Fruit fly (Drosophila melanogaster) whole organism, prepupa: ENCODE results near the gene CG31360.

ENCODE experiments used
- Blimp-1 ChIP-seq: fragments of 200-800 bp; sonication (Bioruptor generic); optimal IDR thresholded peaks from 3 replicates; lab custom pipeline; 2017; ENCODE audit warnings: missing biosample characterization, missing genetic modification characterization, mild to moderate bottlenecking, moderate library complexity, missing genetic modification reagents
- CG10631 ChIP-seq: fragments of 200-800 bp; sonication (Bioruptor generic); optimal IDR thresholded peaks from 2 replicates; lab custom pipeline; 2016; ENCODE audit warnings: missing biosample characterization, missing genetic modification characterization
- CG10669 ChIP-seq: fragments of 200-800 bp; sonication (Bioruptor generic); optimal IDR thresholded peaks from 3 replicates; lab custom pipeline; 2018; ENCODE audit warnings: missing biosample characterization, mild to moderate bottlenecking, missing genetic modification characterization, moderate library complexity
- CG11294 ChIP-seq: fragments of 200-800 bp; sonication (Bioruptor generic); IDR thresholded peaks from 2 replicates; pipeline ENCODE4 v1.3.6; 2022; ENCODE audit warnings: missing biosample characterization, missing genetic modification characterization
- CG11762 ChIP-seq: fragments of 200-800 bp; sonication (Bioruptor generic); optimal IDR thresholded peaks from 3 replicates; lab custom pipeline; 2016; ENCODE audit warnings: missing biosample characterization, missing genetic modification characterization; ENCODE audit not compliant: insufficient read depth
- CG1621 ChIP-seq: fragments of 200-800 bp; sonication (Bioruptor generic); optimal IDR thresholded peaks from 3 replicates; lab custom pipeline; 2018; ENCODE audit warnings: missing biosample characterization, mild to moderate bottlenecking, missing genetic modification characterization
- CG31627 ChIP-seq: fragments of 200-800 bp; sonication (Bioruptor generic); optimal IDR thresholded peaks from 3 replicates; lab custom pipeline; 2016; ENCODE audit warnings: missing biosample characterization, missing genetic modification characterization
- CG32006 ChIP-seq: fragments of 200-800 bp; sonication (Bioruptor generic); optimal IDR thresholded peaks from 3 replicates; lab custom pipeline; 2017; ENCODE audit warnings: missing biosample characterization, mild to moderate bottlenecking, missing genetic modification characterization
- CG34406 ChIP-seq: fragments of 200-800 bp; sonication (Bioruptor generic); optimal IDR thresholded peaks from 3 replicates; lab custom pipeline; 2016; ENCODE audit warnings: missing biosample characterization, missing genetic modification characterization
- CG3919 ChIP-seq: fragments of 200-800 bp; sonication (Bioruptor generic); optimal IDR thresholded peaks from 3 replicates; lab custom pipeline; 2016; ENCODE audit warnings: missing biosample characterization, missing genetic modification characterization
- CG4318 ChIP-seq: fragments of 200-800 bp; sonication (Bioruptor generic); optimal IDR thresholded peaks from 3 replicates; lab custom pipeline; 2017; ENCODE audit warnings: missing biosample characterization, mild to moderate bottlenecking, missing genetic modification characterization
- CG6163 ChIP-seq: fragments of 200-800 bp; sonication (Bioruptor generic); IDR thresholded peaks from 3 replicates; pipeline ENCODE4 v1.3.6; 2022; ENCODE audit warnings: missing biosample characterization, missing genetic modification characterization
- CG6792 ChIP-seq: fragments of 200-800 bp; sonication (Bioruptor generic); optimal IDR thresholded peaks from 3 replicates; lab custom pipeline; 2016; ENCODE audit warnings: missing biosample characterization, missing genetic modification characterization
- CG6808 ChIP-seq: fragments of 200-800 bp; sonication (Bioruptor generic); optimal IDR thresholded peaks from 3 replicates; lab custom pipeline; 2017; ENCODE audit warnings: missing biosample characterization, missing genetic modification characterization, mild to moderate bottlenecking, moderate library complexity, missing genetic modification reagents
- CG6854 ChIP-seq: fragments of 200-800 bp; sonication (Bioruptor generic); optimal IDR thresholded peaks from 2 replicates; lab custom pipeline; 2017; ENCODE audit warnings: missing biosample characterization, mild to moderate bottlenecking, missing genetic modification characterization
- CG7368 ChIP-seq: fragments of 200-800 bp; sonication (Bioruptor generic); optimal IDR thresholded peaks from 3 replicates; lab custom pipeline; 2016; ENCODE audit warnings: missing biosample characterization, missing genetic modification characterization
- CG8119 ChIP-seq: fragments of 200-800 bp; sonication (Bioruptor generic); IDR thresholded peaks from 3 replicates; pipeline ENCODE4 v1.3.6; 2022; ENCODE audit warnings: missing biosample characterization, missing genetic modification characterization
- CG9139 ChIP-seq: fragments of 200-800 bp; sonication (Bioruptor generic); optimal IDR thresholded peaks from 3 replicates; lab custom pipeline; 2017; ENCODE audit warnings: missing biosample characterization, mild to moderate bottlenecking, missing genetic modification characterization
- Eip75B ChIP-seq: fragments of 200-800 bp; sonication (Bioruptor generic); optimal IDR thresholded peaks from 3 replicates; lab custom pipeline; 2016; ENCODE audit warnings: missing biosample characterization, missing genetic modification characterization
- Eip78C ChIP-seq: fragments of 200-800 bp; sonication (Bioruptor generic); peaks from one replicate; lab custom pipeline; 2016; ENCODE audit warnings: missing biosample characterization, missing genetic modification characterization
- Hr38 ChIP-seq: sonication (Bioruptor generic); optimal IDR thresholded peaks from 2 replicates; lab custom pipeline; 2016; ENCODE audit warnings: missing biosample characterization, missing genetic modification characterization
- Hr39 ChIP-seq: fragments of 200-800 bp; sonication (Bioruptor generic); optimal IDR thresholded peaks from 2 replicates; lab custom pipeline; 2016; ENCODE audit warnings: missing biosample characterization, missing genetic modification characterization
- Lpt ChIP-seq: fragments of 200-800 bp; sonication (Bioruptor generic); optimal IDR thresholded peaks from 3 replicates; lab custom pipeline; 2016; ENCODE audit warnings: missing biosample characterization, missing genetic modification characterization
- Met ChIP-seq: fragments of 200-800 bp; sonication (Bioruptor generic); optimal IDR thresholded peaks from 3 replicates; lab custom pipeline; 2016; ENCODE audit warnings: missing biosample characterization, missing genetic modification characterization
- Smox ChIP-seq: fragments of 200-800 bp; sonication (Bioruptor generic); optimal IDR thresholded peaks from 3 replicates; lab custom pipeline; 2016; ENCODE audit warnings: missing biosample characterization, missing genetic modification characterization
- Sox102F ChIP-seq: fragments of 200-800 bp; sonication (Bioruptor generic); optimal IDR thresholded peaks from 2 replicates; lab custom pipeline; 2016; ENCODE audit warnings: missing biosample characterization, mild to moderate bottlenecking, missing genetic modification characterization
- Sox14 ChIP-seq: fragments of 200-800 bp; sonication (Bioruptor generic); optimal IDR thresholded peaks from 3 replicates; lab custom pipeline; 2016; ENCODE audit warnings: missing biosample characterization, missing genetic modification characterization
- Sox15 ChIP-seq: fragments of 200-800 bp; sonication (Bioruptor generic); optimal IDR thresholded peaks from 3 replicates; lab custom pipeline; 2016; ENCODE audit warnings: missing biosample characterization, missing genetic modification characterization
- acj6 ChIP-seq: fragments of 200-800 bp; sonication (Bioruptor generic); optimal IDR thresholded peaks from 3 replicates; lab custom pipeline; 2016; ENCODE audit warnings: missing biosample characterization, missing genetic modification characterization
- dac ChIP-seq: fragments of 200-800 bp; sonication (Bioruptor generic); optimal IDR thresholded peaks from 2 replicates; lab custom pipeline; 2017; ENCODE audit warnings: missing biosample characterization, mild to moderate bottlenecking, missing genetic modification characterization
- dsx ChIP-seq: fragments of 200-800 bp; optimal IDR thresholded peaks from 3 replicates; lab custom pipeline; 2019; ENCODE audit warnings: missing biosample characterization, mild to moderate bottlenecking, missing genetic modification characterization, moderate library complexity; ENCODE audit not compliant: poor library complexity, severe bottlenecking
- eg ChIP-seq: fragments of 200-800 bp; sonication (Bioruptor generic); IDR thresholded peaks from 3 replicates; pipeline ENCODE4 v1.3.6; 2022; ENCODE audit warnings: missing biosample characterization, missing genetic modification characterization
- fd59A ChIP-seq: fragments of 200-800 bp; sonication (Bioruptor generic); optimal IDR thresholded peaks from 2 replicates; lab custom pipeline; 2017; ENCODE audit warnings: missing biosample characterization, mild to moderate bottlenecking, missing genetic modification characterization, missing genetic modification reagents
- fd85E ChIP-seq: fragments of 200-800 bp; sonication (Bioruptor generic); optimal IDR thresholded peaks from 3 replicates; lab custom pipeline; 2016; ENCODE audit warnings: missing biosample characterization, missing genetic modification characterization
- fkh ChIP-seq: fragments of 200-800 bp; sonication (Bioruptor generic); optimal IDR thresholded peaks from 3 replicates; lab custom pipeline; 2017; ENCODE audit warnings: missing biosample characterization, mild to moderate bottlenecking, missing genetic modification characterization, moderate library complexity
- lz ChIP-seq: fragments of 200-800 bp; sonication (Bioruptor generic); optimal IDR thresholded peaks from 3 replicates; lab custom pipeline; 2016; ENCODE audit warnings: missing biosample characterization, missing genetic modification characterization
- net ChIP-seq: fragments of 200-800 bp; sonication (Bioruptor generic); optimal IDR thresholded peaks from 3 replicates; lab custom pipeline; 2016; ENCODE audit warnings: missing biosample characterization, missing genetic modification characterization
- pdm3 ChIP-seq: fragments of 200-800 bp; sonication (Bioruptor generic); optimal IDR thresholded peaks from 3 replicates; lab custom pipeline; 2016; ENCODE audit warnings: missing biosample characterization, missing genetic modification characterization
- salr ChIP-seq, 2 experiments: fragments of 200-800 bp; sonication (Bioruptor generic); optimal IDR thresholded peaks; 3 replicates each; lab custom pipeline; 2016 to 2018; ENCODE audit warnings: missing biosample characterization in 2 of 2, missing genetic modification characterization in 2 of 2, mild to moderate bottlenecking in 1 of 2
- ss ChIP-seq, 2 experiments: fragments of 200-800 bp; sonication (Bioruptor generic); optimal IDR thresholded peaks; 2 replicates in 1 of 2; 3 replicates in 1 of 2; lab custom pipeline; 2017 to 2018; ENCODE audit warnings: mild to moderate bottlenecking in 2 of 2, missing biosample characterization in 2 of 2, missing genetic modification characterization in 2 of 2, moderate library complexity in 1 of 2
- svp ChIP-seq: fragments of 200-800 bp; sonication (Bioruptor generic); peaks from one replicate; lab custom pipeline; 2016; ENCODE audit warnings: missing biosample characterization, missing genetic modification characterization
- topi ChIP-seq: fragments of 200-800 bp; sonication (Bioruptor generic); optimal IDR thresholded peaks from 3 replicates; lab custom pipeline; 2016; ENCODE audit warnings: missing biosample characterization, missing genetic modification characterization
- vri ChIP-seq: fragments of 200-800 bp; sonication (Bioruptor generic); optimal IDR thresholded peaks from 3 replicates; lab custom pipeline; 2016; ENCODE audit warnings: missing biosample characterization, mild to moderate bottlenecking, missing genetic modification characterization

CG31360 gene

DNA sequence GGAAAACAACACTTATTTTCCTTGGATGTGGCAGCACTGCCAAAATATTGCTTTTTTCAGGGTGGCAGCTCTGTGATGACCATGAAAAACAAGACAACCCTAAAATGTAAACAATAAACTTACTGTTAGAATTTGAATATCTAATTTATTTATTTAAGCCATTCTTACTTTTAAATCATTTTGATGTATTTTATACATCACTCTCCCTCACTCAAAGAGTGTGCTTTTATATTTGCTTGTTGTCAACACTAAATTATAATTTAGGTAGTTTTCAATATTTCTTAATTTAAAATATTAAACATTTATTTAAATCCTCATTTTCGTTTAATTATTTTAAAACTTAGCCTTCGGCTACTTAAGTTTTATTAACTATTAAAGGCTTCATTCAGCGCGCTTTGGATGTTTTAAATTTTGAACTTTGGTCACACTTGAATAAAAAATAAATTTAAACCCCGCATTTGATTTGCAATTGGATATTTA lies 14.0 kb upstream of the CG31360 start, which contains the start of the genes CG7523 and Mps1:
TSS of gene CG7523 (minus strand) at position 39 of the 480 bp plus-strand sequence.
TSS of gene Mps1 (plus strand) at position 415 of the 480 bp plus-strand sequence.
- TF ChIP-seq fd59A (GFP tag; lab: Kevin White, UChicago) (no peak), dsx (GFP tag; lab: Kevin White, UChicago) (peak; percentile 16), Hr38 (no peak), CG4318 (GFP tag; lab: Kevin White, UChicago) (no peak), Lpt (GFP tag; lab: Kevin White, UChicago) (no peak), CG31627 (GFP tag; lab: Kevin White, UChicago) (no peak), Sox14 (peak; percentile 90), fkh (GFP tag; lab: Kevin White, UChicago) (peak; percentile 100), CG32006 (GFP tag; lab: Kevin White, UChicago) (no peak), Smox (GFP tag; lab: Kevin White, UChicago) (no peak)
- TF ChIP-seq, all 60 proteins: peak for 3

DNA sequence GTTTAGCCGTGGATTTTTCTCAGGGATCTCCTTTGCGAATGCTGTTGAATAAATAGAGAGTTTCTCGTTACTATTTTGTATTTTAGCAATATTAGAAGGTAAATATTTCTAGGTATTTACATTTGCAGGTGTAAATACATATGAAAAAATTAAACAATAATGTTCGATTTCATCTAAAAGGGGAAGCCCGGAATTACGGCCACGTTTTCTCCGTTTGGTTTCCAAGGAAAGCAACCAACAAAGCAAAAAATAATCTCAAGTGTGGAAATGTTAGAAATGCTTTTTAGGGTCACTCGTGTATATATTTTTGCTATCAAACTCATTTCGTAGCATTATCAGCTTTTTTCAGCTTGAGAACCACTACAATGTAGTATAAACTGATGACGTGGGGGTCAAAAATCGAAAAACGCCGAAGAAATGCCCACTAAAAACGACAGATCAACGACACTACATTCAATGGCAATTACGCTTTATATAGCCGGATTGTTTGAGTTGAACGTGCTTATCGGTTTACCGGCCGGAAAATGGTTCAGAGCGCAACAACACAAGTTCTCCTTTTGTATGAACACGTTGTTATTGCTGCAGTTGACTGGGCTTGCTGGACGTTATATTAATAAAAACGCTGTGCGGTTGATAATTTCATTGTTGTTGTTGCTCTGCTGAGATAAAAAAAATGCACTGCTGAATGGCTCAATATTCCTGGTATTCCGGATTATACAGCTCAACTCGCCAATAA lies 6.6 kb upstream of the CG31360 start:
- TF ChIP-seq dac (no peak), CG6163 (no peak), ss (GFP tag; optimal IDR thresholded peaks at IDR 0.05; lab: Kevin White, UChicago) (no peak), dsx (GFP tag; lab: Kevin White, UChicago) (peak; percentile 49), vri (peak; percentile 44), svp (GFP tag; lab: Kevin White, UChicago) (peak; percentile 86), CG4318 (GFP tag; lab: Kevin White, UChicago) (no peak), CG6854 (GFP tag; lab: Kevin White, UChicago) (no peak), Eip75B (no peak), CG7368 (GFP tag; lab: Kevin White, UChicago) (no peak), CG11762 (GFP tag; lab: Kevin White, UChicago) (no peak), Met (GFP tag; lab: Kevin White, UChicago) (no peak), fd85E (GFP tag; lab: Kevin White, UChicago) (no peak)
- TF ChIP-seq, all 60 proteins: peak for 3

DNA sequence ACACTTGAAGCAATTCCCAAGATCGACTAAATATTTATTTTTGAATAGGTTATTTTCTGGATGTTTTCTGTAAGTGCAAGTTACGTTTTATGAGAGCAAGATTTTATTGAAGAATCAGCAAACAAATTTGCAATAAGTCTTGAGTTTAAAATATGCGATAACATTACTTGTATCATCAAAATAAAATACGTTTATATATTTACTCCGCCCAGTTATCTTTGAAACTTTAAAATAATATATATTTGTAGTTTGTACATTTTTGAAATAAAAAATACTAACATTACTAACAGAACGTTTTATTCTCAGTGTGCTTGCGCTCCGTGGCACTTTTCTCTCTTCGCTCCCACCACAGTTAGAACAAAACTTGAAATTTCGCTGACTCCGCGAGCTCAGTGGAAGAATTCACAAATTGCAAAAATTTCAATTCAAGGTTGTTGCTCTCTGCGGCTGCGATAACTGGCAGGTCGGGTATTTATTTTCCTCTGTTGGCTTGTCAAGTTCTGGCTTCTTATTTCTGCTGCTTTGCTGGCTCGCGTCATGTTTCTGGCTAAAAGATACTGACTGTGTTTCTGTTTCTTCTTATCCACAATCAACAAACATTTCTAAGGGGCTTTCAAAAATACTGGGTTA lies 5.4 kb upstream of the CG31360 start:
- peak; percentile 82 for TF ChIP-seq CG10669 (GFP tag; lab: Kevin White, UChicago)
- TF ChIP-seq fkh (GFP tag; lab: Kevin White, UChicago), result no peak
- peak; percentile 86 for TF ChIP-seq acj6
- TF ChIP-seq net, result peak; percentile 90
- TF ChIP-seq salr (GFP tag; optimal IDR thresholded peaks at IDR 0.05; lab: Kevin White, UChicago), result peak; percentile 56 to 92
- TF ChIP-seq CG11294, result 0 out of 2 replicates have a peak, but pooled peaks have one; percentile 60
- TF ChIP-seq topi (GFP tag; lab: Kevin White, UChicago), result peak; percentile 92
- TF ChIP-seq CG9139 (GFP tag; lab: Kevin White, UChicago), result peak; percentile 19
- TF ChIP-seq eg, result no peak; the same call in 2 of the 3 replicates
- peak; percentile 89 for TF ChIP-seq CG10631 (GFP tag; lab: Kevin White, UChicago)
- peak; percentile 85 for TF ChIP-seq CG6808 (GFP tag; lab: Kevin White, UChicago)
- peak; percentile 77 for TF ChIP-seq CG7368 (GFP tag; lab: Kevin White, UChicago)
- TF ChIP-seq Eip75B, result peak; percentile 86
- TF ChIP-seq CG1621 (tag; lab: Kevin White, UChicago), result peak; percentile 53
- TF ChIP-seq pdm3 (GFP tag; lab: Kevin White, UChicago), result peak; percentile 51
- TF ChIP-seq lz (GFP tag; lab: Kevin White, UChicago), result peak; percentile 91
- TF ChIP-seq Sox14, result peak; percentile 89
- peak; percentile 91 for TF ChIP-seq CG8119 (GFP tag; lab: Robert Waterston, UW)
- peak; percentile 75 for TF ChIP-seq Sox15 (GFP tag; lab: Kevin White, UChicago)
- TF ChIP-seq CG3919 (GFP tag; lab: Kevin White, UChicago), result peak; percentile 90
- TF ChIP-seq CG6792 (GFP tag; lab: Kevin White, UChicago), result peak; percentile 87
- peak; percentile 97 for TF ChIP-seq Eip78C (GFP tag; lab: Kevin White, UChicago)
- TF ChIP-seq CG6854 (GFP tag; lab: Kevin White, UChicago), result peak; percentile 89
- peak; percentile 86 for TF ChIP-seq CG11762 (GFP tag; lab: Kevin White, UChicago)
- TF ChIP-seq Hr39, result peak; percentile 84
- peak; percentile 90 for TF ChIP-seq Sox102F (GFP tag; lab: Kevin White, UChicago)
- TF ChIP-seq Met (GFP tag; lab: Kevin White, UChicago), result peak; percentile 92
- peak; percentile 78 for TF ChIP-seq Blimp-1 (GFP tag; lab: Kevin White, UChicago)
- TF ChIP-seq CG34406, result peak; percentile 88
- no peak for TF ChIP-seq Hr38
- peak; percentile 88 for TF ChIP-seq Lpt (GFP tag; lab: Kevin White, UChicago)
